Worm (Caenorhabditis elegans): ENCODE results near the gene Y25C1A.7.

Y25C1A.7 gene

ce11 chrII:3100546-3100945 lies 29.7 kb upstream of the Y25C1A.7 start, which contains the start of gene srg-24:
srg-24 (minus strand) TSS chrII:3100646.
- TF ChIP-seq lin-15B (tag; optimal IDR thresholded peaks at IDR 0.05) = no peak
- TF ChIP-seq ceh-44 (GFP tag; IDR thresholded peaks at IDR 0.05) = no peak
- TF ChIP-seq daf-12 (tag; optimal IDR thresholded peaks at IDR 0.05) = no peak
- no peak for TF ChIP-seq lin-29 (GFP tag; IDR thresholded peaks at IDR 0.05)
- no peak for TF ChIP-seq ama-1 (optimal IDR thresholded peaks at IDR 0.05)
- no peak for TF ChIP-seq F37D6.2 (tag; optimal IDR thresholded peaks at IDR 0.05)
- no peak for TF ChIP-seq snpc-4 (tag; optimal IDR thresholded peaks at IDR 0.05)
- no peak for TF ChIP-seq vab-7 (GFP tag; IDR thresholded peaks at IDR 0.05)
- TF ChIP-seq lim-7 (GFP tag; IDR thresholded peaks at IDR 0.05) = no peak
- no peak for TF ChIP-seq snpc-1.2 (GFP tag; IDR thresholded peaks at IDR 0.05)
- no peak for TF ChIP-seq mep-1 (tag; optimal IDR thresholded peaks at IDR 0.05)
- TF ChIP-seq jun-1 (tag; optimal IDR thresholded peaks at IDR 0.05) = no peak
- TF ChIP-seq nhr-10 (tag; optimal IDR thresholded peaks at IDR 0.05) = no peak

ce11 chrII:3096857-3097256 lies 26.0 kb upstream of the Y25C1A.7 start, which contains the start of gene Y25C1A.14:
Y25C1A.14 (minus strand) TSS chrII:3096957.
- TF ChIP-seq F37D6.2 (tag; optimal IDR thresholded peaks at IDR 0.05) (no peak), unc-39 (tag; optimal IDR thresholded peaks at IDR 0.05) (no peak), vab-7 (GFP tag; IDR thresholded peaks at IDR 0.05) (no peak)

- TF ChIP-seq ceh-28 (tag; optimal IDR thresholded peaks at IDR 0.05) (no peak), madf-5 (GFP tag; IDR thresholded peaks at IDR 0.05) (no peak), hlh-30 (tag; optimal IDR thresholded peaks at IDR 0.05; ENCODE audit: insufficient read depth) (no peak), ZK337.2 (GFP tag; IDR thresholded peaks at IDR 0.05) (no peak), saeg-2 (GFP tag; IDR thresholded peaks at IDR 0.05) (no peak), lim-7 (GFP tag; IDR thresholded peaks at IDR 0.05) (no peak), F37D6.2 (tag; optimal IDR thresholded peaks at IDR 0.05) (no peak), nhr-76 (tag; optimal IDR thresholded peaks at IDR 0.05) (no peak), F26F4.8 (GFP tag; conservative IDR thresholded peaks at IDR 0.05) (no peak), madf-9 (GFP tag; conservative IDR thresholded peaks at IDR 0.05) (no peak), tra-1 (GFP tag; IDR thresholded peaks at IDR 0.05) (no peak), dpl-1 (GFP tag; optimal IDR thresholded peaks at IDR 0.05) (no peak), ama-1 (optimal IDR thresholded peaks at IDR 0.05) (no peak), F10B5.3 (tag; optimal IDR thresholded peaks at IDR 0.05) (no peak), hif-1 (tag; optimal IDR thresholded peaks at IDR 0.05) (no peak), Y5F2A.4 (GFP tag; optimal IDR thresholded peaks at IDR 0.05) (no peak), Y48G9A.11 (GFP tag; IDR thresholded peaks at IDR 0.05) (no peak), hmg-1.1 (GFP tag; IDR thresholded peaks at IDR 0.05) (no peak), set-16 (GFP tag; IDR thresholded peaks at IDR 0.05) (no peak)
Observed at ce11 chrII:3096060-3096459, 25.2 kb upstream of the Y25C1A.7 start, which contains the start of gene srg-23. srg-23 (minus strand) TSS chrII:3096160.

- TF ChIP-seq vab-7 (GFP tag; IDR thresholded peaks at IDR 0.05) (no peak), lir-3 (tag; optimal IDR thresholded peaks at IDR 0.05) (no peak), aha-1 (tag) (no peak), pha-4 (GFP tag; IDR thresholded peaks at IDR 0.05) (no peak), pha-4 (tag; optimal IDR thresholded peaks at IDR 0.05) (no peak), nhr-25 (tag; optimal IDR thresholded peaks at IDR 0.05; ENCODE audit: borderline replicate concordance, insufficient read depth) (no peak), T26A8.4 (GFP tag; IDR thresholded peaks at IDR 0.05) (no peak), zag-1 (tag; optimal IDR thresholded peaks at IDR 0.05) (no peak), ceh-62 (tag; optimal IDR thresholded peaks at IDR 0.05) (no peak), dmd-8 (GFP tag; IDR thresholded peaks at IDR 0.05) (no peak), lsy-2 (tag; optimal IDR thresholded peaks at IDR 0.05) (no peak), fos-1 (tag; optimal IDR thresholded peaks at IDR 0.05) (no peak), mxl-2 (GFP tag; conservative IDR thresholded peaks at IDR 0.05) (no peak), rbr-2 (tag; optimal IDR thresholded peaks at IDR 0.05) (no peak), nhr-102 (tag; optimal IDR thresholded peaks at IDR 0.05) (no peak), ztf-7 (tag; optimal IDR thresholded peaks at IDR 0.05) (no peak), nhr-111 (GFP tag; optimal IDR thresholded peaks at IDR 0.05) (no peak), php-3 (GFP tag; IDR thresholded peaks at IDR 0.05) (no peak), mep-1 (tag; optimal IDR thresholded peaks at IDR 0.05) (no peak), dve-1 (tag; optimal IDR thresholded peaks at IDR 0.05; ENCODE audit: insufficient read depth) (no peak)
Observed at ce11 chrII:3093352-3093751, 22.5 kb upstream of the Y25C1A.7 start, which contains the start of gene srg-22. srg-22 (minus strand) TSS chrII:3093452.
